Worm (Caenorhabditis elegans): ENCODE data around the gene osta-2.

DNA sequence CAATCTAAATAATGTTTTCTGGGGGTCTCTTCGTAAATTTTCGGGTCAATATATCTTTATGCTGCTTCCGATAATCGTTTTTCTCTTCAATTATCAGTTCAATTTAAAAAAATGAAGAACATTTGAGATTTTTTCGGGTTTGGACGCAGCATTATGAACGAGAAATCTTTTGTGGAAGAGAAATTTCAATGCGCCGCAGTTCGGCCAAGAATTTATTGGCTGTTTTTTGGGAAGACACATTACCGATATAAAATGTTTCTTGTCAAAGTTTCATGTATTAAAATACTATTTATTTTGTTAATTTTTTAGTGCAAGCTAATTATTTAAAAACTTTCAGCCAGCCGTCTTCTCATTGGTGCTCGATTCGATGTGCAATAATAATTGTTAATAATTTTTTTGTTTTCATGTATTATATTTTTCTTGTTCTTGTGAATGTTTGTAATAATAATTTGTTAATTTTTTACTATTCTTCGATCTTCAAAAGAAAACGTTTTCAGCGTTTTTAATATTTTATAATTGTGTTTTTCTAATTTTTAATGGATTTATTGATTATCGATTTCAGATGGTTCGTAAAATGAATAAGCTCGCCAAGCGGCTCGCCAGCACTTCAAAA lies 8.4 kb downstream of the osta-2 start, which contains the start of the genes C18A3.10 and C18A3.3:
- TF ChIP-seq fkh-10 (GFP tag; optimal IDR thresholded peaks at IDR 0.05) = no peak
- TF ChIP-seq fos-1 (tag; optimal IDR thresholded peaks at IDR 0.05) = no peak
- TF ChIP-seq nhr-12 (tag; optimal IDR thresholded peaks at IDR 0.05) = no peak
- no peak for TF ChIP-seq tbx-2 (tag; optimal IDR thresholded peaks at IDR 0.05)
- no peak for TF ChIP-seq ama-1 (optimal IDR thresholded peaks at IDR 0.05)
- no peak for TF ChIP-seq ceh-88 (GFP tag; IDR thresholded peaks at IDR 0.05)
- TF ChIP-seq grh-1 (GFP tag; IDR thresholded peaks at IDR 0.05) = no peak
- TF ChIP-seq unc-62 (GFP tag; optimal IDR thresholded peaks at IDR 0.05) = no peak
- no peak for TF ChIP-seq F16B12.6 (tag; optimal IDR thresholded peaks at IDR 0.05)
- no peak for TF ChIP-seq zag-1 (tag; optimal IDR thresholded peaks at IDR 0.05)
- TF ChIP-seq irx-1 (tag; optimal IDR thresholded peaks at IDR 0.05) = no peak
